Worm (Caenorhabditis elegans): ENCODE results near the gene unc-44.

ce11 chrIV:5944172-5944571 is 31.2 kb upstream of the unc-44 start:
- TF ChIP-seq nhr-28 (tag; optimal IDR thresholded peaks at IDR 0.05) (no peak), skn-1 (tag; optimal IDR thresholded peaks at IDR 0.05) (no peak), ama-1 (optimal IDR thresholded peaks at IDR 0.05) (no peak), snpc-4 (tag; optimal IDR thresholded peaks at IDR 0.05) (no peak), ceh-16 (tag; optimal IDR thresholded peaks at IDR 0.05) (no peak), nfya-1 (tag; optimal IDR thresholded peaks at IDR 0.05; ENCODE audit: insufficient read depth) (no peak), ceh-82 (tag; optimal IDR thresholded peaks at IDR 0.05) (no peak)

All from whole organism, L3 larva.